Fruit fly (Drosophila melanogaster) whole organism, adult: ENCODE data around the gene Prp3.

Experiments
- CG11617 ChIP-seq: fragments of 200-800 bp; sonication (Bioruptor generic); optimal IDR thresholded peaks from 2 replicates; lab custom pipeline; 2017; ENCODE audit warnings: mild to moderate bottlenecking, missing biosample characterization, missing genetic modification reagents, missing genetic modification characterization
- CG12768 ChIP-seq: fragments of 200-800 bp; sonication (Bioruptor generic); optimal IDR thresholded peaks from 2 replicates; lab custom pipeline; 2017; ENCODE audit warnings: missing biosample characterization, missing genetic modification characterization, mild to moderate bottlenecking, moderate library complexity, missing genetic modification reagents
- CG14711 ChIP-seq: fragments of 200-800 bp; sonication (Bioruptor generic); optimal IDR thresholded peaks from 2 replicates; lab custom pipeline; 2018; ENCODE audit warnings: missing biosample characterization, mild to moderate bottlenecking, missing genetic modification characterization, moderate library complexity
- CG1620 ChIP-seq: fragments of 200-800 bp; sonication (Bioruptor generic); optimal IDR thresholded peaks from 2 replicates; lab custom pipeline; 2016; ENCODE audit warnings: missing biosample characterization, missing genetic modification characterization
- CG33017 ChIP-seq: fragments of 200-800 bp; sonication (Bioruptor generic); optimal IDR thresholded peaks from 2 replicates; lab custom pipeline; 2018; ENCODE audit warnings: missing biosample characterization, mild to moderate bottlenecking, missing genetic modification characterization, moderate library complexity
- CG5204 ChIP-seq: fragments of 200-800 bp; sonication (Bioruptor generic); optimal IDR thresholded peaks from 2 replicates; lab custom pipeline; 2016; ENCODE audit warnings: missing biosample characterization, missing genetic modification characterization
- Hr96 ChIP-seq: fragments of 200-800 bp; sonication (Bioruptor generic); optimal IDR thresholded peaks from 2 replicates; lab custom pipeline; 2016; ENCODE audit warnings: missing biosample characterization, missing genetic modification characterization
- cic ChIP-seq: fragments of 200-800 bp; sonication (Bioruptor generic); optimal IDR thresholded peaks from 2 replicates; lab custom pipeline; 2017; ENCODE audit warnings: missing biosample characterization, mild to moderate bottlenecking, missing genetic modification characterization, moderate library complexity
- kay ChIP-seq: fragments of 200-800 bp; sonication (Bioruptor generic); peaks from one replicate; lab custom pipeline; 2016; ENCODE audit warnings: missing biosample characterization, missing genetic modification characterization, borderline replicate concordance
- tj ChIP-seq: fragments of 200-800 bp; sonication (Bioruptor generic); optimal IDR thresholded peaks from 3 replicates; lab custom pipeline; 2017; ENCODE audit warnings: missing biosample characterization, mild to moderate bottlenecking, missing genetic modification characterization, moderate library complexity
- toe ChIP-seq: fragments of 200-800 bp; sonication (Bioruptor generic); optimal IDR thresholded peaks from 2 replicates; lab custom pipeline; 2016; ENCODE audit warnings: missing biosample characterization, missing genetic modification characterization

dm6 chr3L:19903400-19903846 lies 6.7 kb upstream of the Prp3 start:
- no peak for TF ChIP-seq cic (GFP tag; lab: Kevin White, UChicago)
- TF ChIP-seq CG12768 (GFP tag; lab: Kevin White, UChicago) = no peak
- TF ChIP-seq kay (GFP tag; lab: Kevin White, UChicago) = peak; percentile 76
- no peak for TF ChIP-seq CG11617 (GFP tag; lab: Kevin White, UChicago)
- TF ChIP-seq tj (GFP tag; lab: Kevin White, UChicago) = no peak
- TF ChIP-seq CG33017 (tag; lab: Kevin White, UChicago) = no peak
- no peak for TF ChIP-seq CG5204 (GFP tag; lab: Kevin White, UChicago)
- TF ChIP-seq CG14711 (tag; lab: Kevin White, UChicago) = no peak
- TF ChIP-seq toe = no peak
- TF ChIP-seq CG1620 = no peak
- TF ChIP-seq Hr96 = no peak
